Fruit fly (Drosophila melanogaster) whole organism: ENCODE results near the gene ppk19.

Experiments
- pan ChIP-seq: fragments of >200 bp; optimal IDR thresholded peaks from 2 replicates; lab custom pipeline; 2017
- psq ChIP-seq: fragments of >200 bp; optimal IDR thresholded peaks from 2 replicates; lab custom pipeline; 2017

dm6 chr3R:29722238-29722637, 50.0 kb downstream of the ppk19 start, which contains the start of gene CG34296:
- TF ChIP-seq pan (no peak), psq (lab: Kevin White, UChicago) (no peak)
